Worm (Caenorhabditis elegans) whole organism, L2 larva: ENCODE data around the gene spp-28.
A peak's percentile ranks its signal among the peaks of the same experiment; 100 is the strongest.

Source experiments
- C34F6.9 ChIP-seq: fragments of 150-350 bp; optimal IDR thresholded peaks from 2 replicates; lab custom pipeline; 2014; ENCODE audit warnings: missing biosample characterization, missing genetic modification characterization
- F13H6.1 ChIP-seq: sonication (generic microtip); optimal IDR thresholded peaks from 2 replicates; lab custom pipeline; 2016; ENCODE audit warnings: missing genetic modification characterization, missing compliant biosample characterization
- R02D3.7 ChIP-seq: fragments of 150-350 bp; optimal IDR thresholded peaks from 2 replicates; lab custom pipeline; 2014; ENCODE audit warnings: missing biosample characterization, missing genetic modification characterization
- Y55F3AM.14 ChIP-seq: fragments of 200-800 bp; sonication (Bioruptor generic); optimal IDR thresholded peaks from 2 replicates; lab custom pipeline; 2018; ENCODE audit warnings: mild to moderate bottlenecking, missing genetic modification characterization, missing compliant biosample characterization
- ZK546.5 ChIP-seq: sonication (generic microtip); optimal IDR thresholded peaks from 2 replicates; lab custom pipeline; 2017; ENCODE audit warnings: missing biosample characterization, missing genetic modification characterization
- alr-1 ChIP-seq: fragments of 150-350 bp; optimal IDR thresholded peaks from 2 replicates; lab custom pipeline; 2014; ENCODE audit warnings: missing biosample characterization, missing genetic modification characterization
- aly-2 ChIP-seq: fragments of 150-350 bp; optimal IDR thresholded peaks from 2 replicates; lab custom pipeline; 2014; ENCODE audit warnings: missing biosample characterization, missing genetic modification characterization
- ama-1 ChIP-seq: fragments of 150-350 bp; optimal IDR thresholded peaks from 2 replicates; lab custom pipeline; 2018; ENCODE audit warnings: inconsistent platforms
- blmp-1 ChIP-seq: sonication (generic microtip); optimal IDR thresholded peaks from 2 replicates; lab custom pipeline; 2017; ENCODE audit warnings: missing genetic modification characterization, mild to moderate bottlenecking, missing compliant biosample characterization, antibody characterized with exemption, moderate library complexity; ENCODE audit not compliant: insufficient read depth
- ceh-16 ChIP-seq: fragments of 150-350 bp; optimal IDR thresholded peaks from 2 replicates; lab custom pipeline; 2014; ENCODE audit warnings: missing biosample characterization, missing genetic modification characterization
- ceh-82 ChIP-seq: fragments of 150-350 bp; optimal IDR thresholded peaks from 2 replicates; lab custom pipeline; 2014; ENCODE audit warnings: missing biosample characterization, missing genetic modification characterization
- crh-2 ChIP-seq: sonication (generic microtip); optimal IDR thresholded peaks from 2 replicates; lab custom pipeline; 2017; ENCODE audit warnings: missing biosample characterization, missing genetic modification characterization
- dmd-4 ChIP-seq: sonication (generic microtip); optimal IDR thresholded peaks from 2 replicates; lab custom pipeline; 2017; ENCODE audit warnings: missing biosample characterization, missing genetic modification characterization
- egl-27 ChIP-seq: sonication (generic microtip); optimal IDR thresholded peaks from 3 replicates; lab custom pipeline; 2017; ENCODE audit warnings: missing biosample characterization, missing genetic modification reagents, missing genetic modification characterization
- elt-1 ChIP-seq: fragments of 150-350 bp; optimal IDR thresholded peaks from 2 replicates; lab custom pipeline; 2014; ENCODE audit warnings: missing biosample characterization, missing genetic modification characterization
- elt-3 ChIP-seq: sonication (generic microtip); optimal IDR thresholded peaks from 2 replicates; lab custom pipeline; 2017; ENCODE audit warnings: missing biosample characterization, missing genetic modification characterization
- fos-1 ChIP-seq: fragments of 150-350 bp; optimal IDR thresholded peaks from 2 replicates; lab custom pipeline; 2014; ENCODE audit warnings: missing biosample characterization, missing genetic modification characterization
- gmeb-1 ChIP-seq: fragments of 150-350 bp; optimal IDR thresholded peaks from 2 replicates; lab custom pipeline; 2014; ENCODE audit warnings: missing biosample characterization, missing genetic modification characterization
- lin-11 ChIP-seq: fragments of 150-350 bp; sonication (generic microtip); optimal IDR thresholded peaks from 2 replicates; lab custom pipeline; 2014; ENCODE audit warnings: missing biosample characterization, missing genetic modification characterization, inconsistent platforms, mixed read lengths
- lin-13 ChIP-seq: fragments of 150-350 bp; optimal IDR thresholded peaks from 2 replicates; lab custom pipeline; 2014; ENCODE audit warnings: missing biosample characterization, missing genetic modification reagents, missing genetic modification characterization
- lin-39 ChIP-seq: fragments of 150-350 bp; optimal IDR thresholded peaks from 2 replicates; lab custom pipeline; 2014; ENCODE audit warnings: missing biosample characterization, missing genetic modification reagents, missing genetic modification characterization
- lsy-2 ChIP-seq, 2 experiments: fragments of 150-350 bp in 1 of 2; sonication (generic microtip) in 1 of 2; optimal IDR thresholded peaks; 2 replicates each; lab custom pipeline; 2014 to 2017; ENCODE audit warnings: missing biosample characterization in 2 of 2, missing genetic modification characterization in 2 of 2
- mab-5 ChIP-seq: fragments of 150-350 bp; optimal IDR thresholded peaks from 2 replicates; lab custom pipeline; 2014; ENCODE audit warnings: missing biosample characterization, missing genetic modification characterization
- mbf-1 ChIP-seq: sonication (generic microtip); optimal IDR thresholded peaks from 2 replicates; lab custom pipeline; 2017; ENCODE audit warnings: missing biosample characterization, missing genetic modification characterization
- mdl-1 ChIP-seq, 2 experiments: fragments of 150-350 bp in 1 of 2; sonication (generic microtip) in 1 of 2; optimal IDR thresholded peaks; 2 replicates each; lab custom pipeline; 2017; ENCODE audit warnings: missing biosample characterization in 2 of 2, missing genetic modification characterization in 2 of 2
- nhr-10 ChIP-seq: sonication (generic microtip); optimal IDR thresholded peaks from 2 replicates; lab custom pipeline; 2017; ENCODE audit warnings: missing biosample characterization, missing genetic modification characterization
- nhr-11 ChIP-seq: fragments of 150-350 bp; optimal IDR thresholded peaks from 2 replicates; lab custom pipeline; 2014; ENCODE audit warnings: missing biosample characterization, missing genetic modification characterization
- nhr-12 ChIP-seq: fragments of 150-350 bp; optimal IDR thresholded peaks from 2 replicates; lab custom pipeline; 2014; ENCODE audit warnings: missing biosample characterization, missing genetic modification characterization
- nhr-129 ChIP-seq: fragments of 150-350 bp; optimal IDR thresholded peaks from 2 replicates; lab custom pipeline; 2014; ENCODE audit warnings: missing biosample characterization, missing genetic modification characterization
- nhr-21 ChIP-seq: fragments of 150-350 bp; optimal IDR thresholded peaks from 2 replicates; lab custom pipeline; 2014; ENCODE audit warnings: missing biosample characterization, missing genetic modification characterization
- nhr-23 ChIP-seq: fragments of 150-350 bp; optimal IDR thresholded peaks from 2 replicates; lab custom pipeline; 2014; ENCODE audit warnings: missing biosample characterization, missing genetic modification reagents, missing genetic modification characterization
- nhr-237 ChIP-seq: fragments of 150-350 bp; optimal IDR thresholded peaks from 2 replicates; lab custom pipeline; 2014; ENCODE audit warnings: missing biosample characterization, missing genetic modification characterization
- nhr-25 ChIP-seq: fragments of 150-350 bp; sonication (generic microtip); optimal IDR thresholded peaks from 3 replicates; lab custom pipeline; 2014; ENCODE audit warnings: missing biosample characterization, missing genetic modification characterization
- nhr-6 ChIP-seq: fragments of 150-350 bp; optimal IDR thresholded peaks from 2 replicates; lab custom pipeline; 2014; ENCODE audit warnings: missing biosample characterization, missing genetic modification characterization
- nhr-77 ChIP-seq: fragments of 150-350 bp; optimal IDR thresholded peaks from 2 replicates; lab custom pipeline; 2014; ENCODE audit warnings: missing biosample characterization, missing genetic modification characterization
- peb-1 ChIP-seq: fragments of 150-350 bp; optimal IDR thresholded peaks from 2 replicates; lab custom pipeline; 2014; ENCODE audit warnings: missing biosample characterization, missing genetic modification characterization
- sem-4 ChIP-seq: fragments of 150-350 bp; optimal IDR thresholded peaks from 2 replicates; lab custom pipeline; 2014; ENCODE audit warnings: missing biosample characterization, missing genetic modification reagents, missing genetic modification characterization
- skn-1 ChIP-seq: sonication (generic microtip); optimal IDR thresholded peaks from 2 replicates; lab custom pipeline; 2017; ENCODE audit warnings: missing biosample characterization, missing genetic modification characterization
- sma-3 ChIP-seq: sonication (generic microtip); optimal IDR thresholded peaks from 2 replicates; lab custom pipeline; 2016; ENCODE audit warnings: missing genetic modification reagents, missing genetic modification characterization, missing compliant biosample characterization
- sma-9 ChIP-seq, 2 experiments: fragments of 150-350 bp in 1 of 2; sonication (generic microtip) in 1 of 2; optimal IDR thresholded peaks; 2 replicates each; lab custom pipeline; 2014 to 2016; ENCODE audit warnings: missing genetic modification characterization in 2 of 2, mild to moderate bottlenecking in 1 of 2, missing biosample characterization in 1 of 2, missing compliant biosample characterization in 1 of 2, missing genetic modification reagents in 1 of 2, moderate library complexity in 1 of 2
- snpc-4 ChIP-seq: fragments of 150-350 bp; optimal IDR thresholded peaks from 2 replicates; lab custom pipeline; 2014; ENCODE audit warnings: missing biosample characterization, missing genetic modification characterization
- unc-39 ChIP-seq: fragments of 150-350 bp; optimal IDR thresholded peaks from 2 replicates; lab custom pipeline; 2014; ENCODE audit warnings: missing biosample characterization, missing genetic modification characterization
- unc-55 ChIP-seq: fragments of 150-350 bp; sonication (generic microtip); optimal IDR thresholded peaks from 3 replicates; lab custom pipeline; 2014; ENCODE audit warnings: missing biosample characterization, missing genetic modification reagents, missing genetic modification characterization
- unc-62 ChIP-seq: fragments of 150-350 bp; optimal IDR thresholded peaks from 2 replicates; lab custom pipeline; 2014; ENCODE audit warnings: missing biosample characterization, missing genetic modification reagents, missing genetic modification characterization
- zag-1 ChIP-seq: fragments of 150-350 bp; optimal IDR thresholded peaks from 2 replicates; lab custom pipeline; 2014; ENCODE audit warnings: missing biosample characterization, missing genetic modification characterization
- ztf-1 ChIP-seq: fragments of 200-800 bp; sonication (Bioruptor generic); conservative IDR thresholded peaks from 2 replicates; pipeline ENCODE4 v1.3.6; 2022; ENCODE audit warnings: missing genetic modification characterization, missing compliant biosample characterization
- ztf-11 ChIP-seq: sonication (generic microtip); optimal IDR thresholded peaks from 2 replicates; lab custom pipeline; 2017; ENCODE audit warnings: missing biosample characterization, missing genetic modification characterization
- ztf-4 ChIP-seq: fragments of 150-350 bp; optimal IDR thresholded peaks from 2 replicates; lab custom pipeline; 2014; ENCODE audit warnings: missing biosample characterization, missing genetic modification characterization

The spp-28 gene

ce11 chrIII:4224722-4225121 lies 34.6 kb upstream of the spp-28 start:
- TF ChIP-seq lin-39 (tag; lab: Kevin White, UChicago), result no peak
- TF ChIP-seq elt-3 (tag; lab: Kevin White, UChicago), result no peak
- no peak for TF ChIP-seq sma-3
- TF ChIP-seq ceh-82 (tag; lab: Kevin White, UChicago), result no peak
- TF ChIP-seq nhr-77 (tag; lab: Kevin White, UChicago), result no peak
- no peak for TF ChIP-seq egl-27
- TF ChIP-seq ztf-4 (tag; lab: Kevin White, UChicago), result no peak
- no peak for TF ChIP-seq fos-1 (tag; lab: Kevin White, UChicago)
- TF ChIP-seq mbf-1, result no peak
- TF ChIP-seq crh-2 (tag; lab: Kevin White, UChicago), result no peak
- no peak for TF ChIP-seq nhr-21 (tag; lab: Kevin White, UChicago)
- TF ChIP-seq blmp-1 (tag; lab: Kevin White, UChicago), result no peak
- TF ChIP-seq peb-1 (tag; lab: Kevin White, UChicago), result no peak
- TF ChIP-seq ceh-16 (tag; lab: Kevin White, UChicago), result no peak
- TF ChIP-seq C34F6.9 (tag; lab: Kevin White, UChicago), result no peak
- no peak for TF ChIP-seq sem-4 (tag; lab: Kevin White, UChicago)

DNA sequence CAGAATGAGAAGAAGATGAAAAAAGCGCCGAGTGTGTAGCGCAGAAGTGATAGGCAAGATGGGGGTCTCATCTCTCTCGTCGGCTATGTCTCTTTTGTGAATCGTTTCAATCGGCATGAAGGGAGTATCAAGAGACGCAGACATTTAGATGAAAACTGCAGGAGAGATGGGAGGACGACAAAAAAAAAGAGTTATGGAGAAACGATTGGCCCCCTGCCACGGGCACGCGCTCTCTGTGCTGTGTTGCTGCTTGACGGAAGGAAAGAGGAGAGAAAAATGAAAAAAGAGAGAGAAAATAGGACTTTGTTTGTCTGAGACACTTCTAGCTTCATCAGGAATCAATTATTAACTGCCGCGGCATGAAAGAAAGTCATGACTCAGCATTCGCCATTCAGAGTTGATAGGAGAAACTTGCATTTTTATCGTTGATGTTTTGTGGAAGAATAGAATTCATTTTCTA lies 33.6 kb upstream of the spp-28 start:
- TF ChIP-seq lin-13 (GFP tag; lab: Kevin White, UChicago) (peak; percentile 83), elt-1 (tag; lab: Kevin White, UChicago) (no peak), unc-62 (GFP tag; lab: Kevin White, UChicago) (no peak), nhr-77 (tag; lab: Kevin White, UChicago) (no peak), nhr-12 (tag; lab: Kevin White, UChicago) (no peak), mab-5 (tag; lab: Kevin White, UChicago) (peak; percentile 86), dmd-4 (tag; lab: Kevin White, UChicago) (no peak), sma-9 (GFP tag; optimal IDR thresholded peaks at IDR 0.05; lab: Kevin White, UChicago) (peak; percentile 83), sma-9 (tag; optimal IDR thresholded peaks at IDR 0.05; lab: Kevin White, UChicago) (no peak), snpc-4 (tag; lab: Kevin White, UChicago) (peak; percentile 71), ceh-16 (tag; lab: Kevin White, UChicago) (no peak), mdl-1 (tag; optimal IDR thresholded peaks at IDR 0.05; lab: Kevin White, UChicago) (peak; percentile 84 to 91), egl-27 (peak; percentile 82), F13H6.1 (tag; lab: Kevin White, UChicago) (peak; percentile 95), nhr-25 (tag; lab: Kevin White, UChicago) (peak; percentile 11), nhr-237 (no peak), mbf-1 (no peak), ztf-1 (GFP tag; lab: Robert Waterston, UW) (no peak), sma-3 (peak; percentile 52), ZK546.5 (tag; lab: Kevin White, UChicago) (no peak), zag-1 (tag; lab: Kevin White, UChicago) (peak; percentile 90), nhr-21 (tag; lab: Kevin White, UChicago) (peak; percentile 52), nhr-11 (tag; lab: Kevin White, UChicago) (peak; percentile 42), R02D3.7 (tag; lab: Kevin White, UChicago) (no peak), nhr-23 (tag; lab: Kevin White, UChicago) (no peak), ztf-4 (tag; lab: Kevin White, UChicago) (peak; percentile 84), fos-1 (tag; lab: Kevin White, UChicago) (peak; percentile 94), alr-1 (tag; lab: Kevin White, UChicago) (no peak), ztf-11 (tag; lab: Kevin White, UChicago) (no peak), gmeb-1 (peak; percentile 35), elt-3 (tag; lab: Kevin White, UChicago) (no peak), nhr-129 (tag; lab: Kevin White, UChicago) (peak; percentile 95), lin-11 (tag; lab: Kevin White, UChicago) (peak; percentile 75), blmp-1 (tag; lab: Kevin White, UChicago) (no peak), nhr-10 (tag; lab: Kevin White, UChicago) (peak; percentile 20), ama-1 (no peak), unc-39 (tag; lab: Kevin White, UChicago) (no peak), ceh-82 (tag; lab: Kevin White, UChicago) (no peak), lsy-2 (tag; optimal IDR thresholded peaks at IDR 0.05; lab: Kevin White, UChicago) (peak; percentile 70 to 88), nhr-6 (tag; lab: Kevin White, UChicago) (peak; percentile 53), aly-2 (no peak), unc-55 (GFP tag; lab: Kevin White, UChicago) (peak; percentile 88), C34F6.9 (tag; lab: Kevin White, UChicago) (peak; percentile 96), Y55F3AM.14 (peak; percentile 52), crh-2 (tag; lab: Kevin White, UChicago) (peak; percentile 95), peb-1 (tag; lab: Kevin White, UChicago) (no peak), skn-1 (tag; lab: Kevin White, UChicago) (peak; percentile 28), sem-4 (tag; lab: Kevin White, UChicago) (peak; percentile 82), lin-39 (tag; lab: Kevin White, UChicago) (no peak)
